Fruit fly (Drosophila melanogaster) whole organism, adult: ENCODE results near the gene Stt3B.

Experiments used
- CG11617 ChIP-seq: fragments of 200-800 bp; sonication (Bioruptor generic); optimal IDR thresholded peaks from 2 replicates; lab custom pipeline; 2017; ENCODE audit warnings: mild to moderate bottlenecking, missing biosample characterization, missing genetic modification reagents, missing genetic modification characterization
- CG14711 ChIP-seq: fragments of 200-800 bp; sonication (Bioruptor generic); optimal IDR thresholded peaks from 2 replicates; lab custom pipeline; 2018; ENCODE audit warnings: missing biosample characterization, mild to moderate bottlenecking, missing genetic modification characterization, moderate library complexity
- CG1620 ChIP-seq: fragments of 200-800 bp; sonication (Bioruptor generic); optimal IDR thresholded peaks from 2 replicates; lab custom pipeline; 2016; ENCODE audit warnings: missing biosample characterization, missing genetic modification characterization
- CG7045 ChIP-seq: fragments of 200-800 bp; sonication (Bioruptor generic); optimal IDR thresholded peaks from 2 replicates; lab custom pipeline; 2017; ENCODE audit warnings: missing biosample characterization, mild to moderate bottlenecking, missing genetic modification characterization
- toe ChIP-seq: fragments of 200-800 bp; sonication (Bioruptor generic); optimal IDR thresholded peaks from 2 replicates; lab custom pipeline; 2016; ENCODE audit warnings: missing biosample characterization, missing genetic modification characterization

DNA sequence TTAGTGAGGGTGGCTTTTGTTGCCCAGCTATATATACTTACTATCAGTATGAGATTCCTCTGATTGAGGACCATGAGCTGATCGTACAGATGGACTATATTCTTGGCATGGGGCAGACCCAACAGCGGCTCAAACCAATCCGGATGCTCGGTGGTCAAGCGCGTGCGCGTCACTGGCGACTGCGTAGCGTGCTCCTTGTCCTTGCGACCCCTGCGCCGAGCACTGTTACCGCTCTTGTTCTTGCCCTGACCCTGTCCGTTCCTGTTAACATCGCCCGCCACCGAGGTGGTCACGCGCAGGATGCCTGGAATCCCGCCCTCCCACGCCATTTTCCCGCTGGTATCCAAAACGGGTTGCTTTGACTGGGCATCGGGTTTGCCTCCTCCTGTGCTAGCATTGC is 36.8 kb downstream of the Stt3B start:
- no peak for TF ChIP-seq CG11617 (GFP tag; lab: Kevin White, UChicago)
- TF ChIP-seq CG1620 (GFP tag; lab: Kevin White, UChicago): no peak
- no peak for TF ChIP-seq toe
- no peak for TF ChIP-seq CG14711
- no peak for TF ChIP-seq CG7045 (GFP tag; lab: Kevin White, UChicago)
